Worm (Caenorhabditis elegans) whole organism, L4 larva: ENCODE measurements around the gene T24A6.20.
A peak's percentile ranks its signal among the peaks of the same experiment; 100 is the strongest.

Experiments
- F10B5.3 ChIP-seq: sonication (generic microtip); optimal IDR thresholded peaks from 2 replicates; lab custom pipeline; 2016; ENCODE audit warnings: mild to moderate bottlenecking, missing genetic modification characterization, missing compliant biosample characterization
- F26F4.8 ChIP-seq: fragments of 200-800 bp; sonication (Bioruptor generic); conservative IDR thresholded peaks from 2 replicates; pipeline ENCODE4 v1.3.6; 2022; ENCODE audit warnings: missing genetic modification characterization, missing compliant biosample characterization
- F49E8.2 ChIP-seq: sonication (generic microtip); optimal IDR thresholded peaks from 2 replicates; lab custom pipeline; 2016; ENCODE audit warnings: missing compliant biosample characterization, mild to moderate bottlenecking, missing genetic modification characterization, borderline replicate concordance
- Y48G9A.11 ChIP-seq: fragments of 200-800 bp; sonication (Bioruptor generic); IDR thresholded peaks from 2 replicates; pipeline ENCODE4 v1.3.6; 2022; ENCODE audit warnings: missing genetic modification reagents, missing genetic modification characterization, missing compliant biosample characterization
- Y75B8A.6 ChIP-seq: fragments of 200-800 bp; sonication (Bioruptor generic); IDR thresholded peaks from 2 replicates; pipeline ENCODE4 v1.3.6; 2022; ENCODE audit warnings: missing genetic modification reagents, missing genetic modification characterization, missing compliant biosample characterization
- ZK546.5 ChIP-seq, 2 experiments: sonication (generic microtip); optimal IDR thresholded peaks; 2 replicates each; lab custom pipeline; 2017; ENCODE audit warnings: missing biosample characterization in 2 of 2, missing genetic modification characterization in 2 of 2
- aly-2 ChIP-seq: sonication (generic microtip); optimal IDR thresholded peaks from 2 replicates; lab custom pipeline; 2018; ENCODE audit warnings: missing biosample characterization, missing genetic modification characterization
- arid-1 ChIP-seq: fragments of 200-800 bp; sonication (Bioruptor generic); conservative IDR thresholded peaks from 2 replicates; pipeline ENCODE4 v1.3.6; 2022; ENCODE audit warnings: missing genetic modification reagents, missing genetic modification characterization, missing compliant biosample characterization
- ceh-62 ChIP-seq: sonication (generic microtip); optimal IDR thresholded peaks from 2 replicates; lab custom pipeline; 2017; ENCODE audit warnings: missing biosample characterization, missing genetic modification characterization
- ceh-82 ChIP-seq: sonication (generic microtip); optimal IDR thresholded peaks from 2 replicates; lab custom pipeline; 2017; ENCODE audit warnings: missing biosample characterization, missing genetic modification characterization
- daf-12 ChIP-seq: fragments of 150-350 bp; optimal IDR thresholded peaks from 2 replicates; lab custom pipeline; 2014; ENCODE audit warnings: missing biosample characterization, missing genetic modification reagents, missing genetic modification characterization
- daf-19 ChIP-seq: fragments of 200-800 bp; sonication (Bioruptor generic); conservative IDR thresholded peaks from 2 replicates; pipeline ENCODE4 v1.3.6; 2022; ENCODE audit warnings: missing genetic modification characterization, missing compliant biosample characterization
- dpl-1 ChIP-seq: fragments of 150-350 bp; optimal IDR thresholded peaks from 2 replicates; lab custom pipeline; 2014; ENCODE audit warnings: missing biosample characterization, missing genetic modification reagents, missing genetic modification characterization
- duxl-1 ChIP-seq: sonication (generic microtip); optimal IDR thresholded peaks from 2 replicates; lab custom pipeline; 2016; ENCODE audit warnings: mild to moderate bottlenecking, missing genetic modification characterization, moderate library complexity, missing compliant biosample characterization; ENCODE audit not compliant: poor library complexity
- egl-43 ChIP-seq: fragments of 200-800 bp; sonication (Bioruptor generic); IDR thresholded peaks from 2 replicates; pipeline ENCODE4 v1.3.6; 2022; ENCODE audit warnings: missing genetic modification reagents, missing genetic modification characterization, missing compliant biosample characterization
- hif-1 ChIP-seq, 2 experiments: sonication (generic microtip); optimal IDR thresholded peaks; 2 replicates each; lab custom pipeline; 2016 to 2017; ENCODE audit warnings: missing compliant biosample characterization in 2 of 2, missing genetic modification characterization in 2 of 2, missing genetic modification reagents in 2 of 2, missing genotype in 2 of 2, mild to moderate bottlenecking in 1 of 2
- hlh-11 ChIP-seq: fragments of 200-800 bp; sonication (Bioruptor generic); optimal IDR thresholded peaks from 2 replicates; lab custom pipeline; 2018; ENCODE audit warnings: mild to moderate bottlenecking, missing genetic modification characterization, missing compliant biosample characterization
- jun-1 ChIP-seq: fragments of 150-350 bp; optimal IDR thresholded peaks from 2 replicates; lab custom pipeline; 2014; ENCODE audit warnings: missing biosample characterization, missing genetic modification reagents, missing genetic modification characterization
- madf-5 ChIP-seq, 2 experiments: fragments of 200-800 bp; sonication (Bioruptor generic); IDR thresholded peaks; 2 replicates each; pipeline ENCODE4 v1.3.6; 2022; ENCODE audit warnings: missing compliant biosample characterization in 2 of 2, missing genetic modification characterization in 2 of 2
- madf-9 ChIP-seq: fragments of 200-800 bp; sonication (Bioruptor generic); conservative IDR thresholded peaks from 2 replicates; pipeline ENCODE4 v1.3.6; 2022; ENCODE audit warnings: missing genetic modification reagents, missing genetic modification characterization, missing compliant biosample characterization
- mdt-29 ChIP-seq: fragments of 200-800 bp; sonication (Bioruptor generic); IDR thresholded peaks from 2 replicates; pipeline ENCODE4 v1.3.6; 2022; ENCODE audit warnings: missing genetic modification reagents, missing genetic modification characterization, missing compliant biosample characterization
- mxl-2 ChIP-seq: fragments of 200-800 bp; sonication (Bioruptor generic); conservative IDR thresholded peaks from 2 replicates; pipeline ENCODE4 v1.3.6; 2022; ENCODE audit warnings: missing genetic modification reagents, missing genetic modification characterization, missing compliant biosample characterization
- nhr-237 ChIP-seq: sonication (generic microtip); optimal IDR thresholded peaks from 2 replicates; lab custom pipeline; 2017; ENCODE audit warnings: missing biosample characterization, missing genetic modification characterization
- nhr-76 ChIP-seq: fragments of 150-350 bp; optimal IDR thresholded peaks from 2 replicates; lab custom pipeline; 2014; ENCODE audit warnings: missing biosample characterization, missing genetic modification characterization
- set-16 ChIP-seq: fragments of 200-800 bp; sonication (Bioruptor generic); IDR thresholded peaks from 2 replicates; pipeline ENCODE4 v1.3.6; 2022; ENCODE audit warnings: missing genetic modification reagents, missing genetic modification characterization, missing compliant biosample characterization
- spr-1 ChIP-seq: sonication (generic microtip); optimal IDR thresholded peaks from 2 replicates; lab custom pipeline; 2016; ENCODE audit warnings: mild to moderate bottlenecking, missing genetic modification characterization, missing compliant biosample characterization
- spr-3 ChIP-seq: fragments of 200-800 bp; sonication (Bioruptor generic); optimal IDR thresholded peaks from 2 replicates; lab custom pipeline; 2018; ENCODE audit warnings: mild to moderate bottlenecking, missing genetic modification characterization, missing compliant biosample characterization
- tra-1 ChIP-seq: fragments of 200-800 bp; sonication (Bioruptor generic); IDR thresholded peaks from 2 replicates; pipeline ENCODE4 v1.3.6; 2022; ENCODE audit warnings: missing genetic modification reagents, missing genetic modification characterization, missing compliant biosample characterization
- unc-62 ChIP-seq, 3 experiments: fragments of 150-350 bp in 1 of 3; sonication (generic microtip); optimal IDR thresholded peaks in 2 of 3; peaks in 1 of 3; 1 replicate in 1 of 3; 2 replicates in 2 of 3; lab custom pipeline; 2014 to 2017; ENCODE audit warnings: missing biosample characterization in 3 of 3, missing genetic modification characterization in 3 of 3, missing genetic modification reagents in 3 of 3, missing genotype in 1 of 3
- vab-7 ChIP-seq: fragments of 200-800 bp; sonication (Bioruptor generic); IDR thresholded peaks from 2 replicates; pipeline ENCODE4 v1.3.6; 2022; ENCODE audit warnings: missing genetic modification reagents, missing genetic modification characterization, missing compliant biosample characterization
- zfp-2 ChIP-seq: sonication (generic microtip); optimal IDR thresholded peaks from 2 replicates; lab custom pipeline; 2016; ENCODE audit warnings: mild to moderate bottlenecking, missing genetic modification characterization, missing compliant biosample characterization
- zip-11 ChIP-seq: fragments of 200-800 bp; sonication (Bioruptor generic); IDR thresholded peaks from 2 replicates; pipeline ENCODE4 v1.3.6; 2022; ENCODE audit warnings: missing genetic modification characterization, missing compliant biosample characterization
- ztf-7 ChIP-seq: fragments of 150-350 bp; optimal IDR thresholded peaks from 2 replicates; lab custom pipeline; 2014; ENCODE audit warnings: missing biosample characterization, missing genetic modification characterization

Gene T24A6.20

ce11 chrV:3549553-3549952 lies 3.4 kb upstream of the T24A6.20 start, which contains the start of gene sri-21:
sri-21 (plus strand) TSS chrV:3549853.
- no peak for TF ChIP-seq tra-1
- no peak for TF ChIP-seq zfp-2 (tag; lab: Kevin White, UChicago)
- no peak for TF ChIP-seq ZK546.5 (tag; optimal IDR thresholded peaks at IDR 0.05; lab: Kevin White, UChicago)
- no peak for TF ChIP-seq F49E8.2 (tag; lab: Kevin White, UChicago)
- no peak for TF ChIP-seq mxl-2 (GFP tag; lab: Robert Waterston, UW)
- no peak for TF ChIP-seq Y48G9A.11
- TF ChIP-seq madf-9 (GFP tag; lab: Robert Waterston, UW) = no peak
- no peak for TF ChIP-seq spr-3 (GFP tag; lab: Kevin White, UChicago)
- TF ChIP-seq vab-7 (GFP tag; lab: Robert Waterston, UW) = no peak
- TF ChIP-seq unc-62 (GFP tag; optimal IDR thresholded peaks at IDR 0.05 in 1 of 2; lab: Kevin White, UChicago) = no peak
- TF ChIP-seq unc-62 (tag; optimal IDR thresholded peaks at IDR 0.05; lab: Kevin White, UChicago) = no peak
- TF ChIP-seq daf-12 (tag; lab: Kevin White, UChicago) = no peak
- TF ChIP-seq nhr-76 (tag; lab: Kevin White, UChicago) = no peak
- no peak for TF ChIP-seq spr-1 (tag; lab: Kevin White, UChicago)
- no peak for TF ChIP-seq ceh-62 (tag; lab: Kevin White, UChicago)
- no peak for TF ChIP-seq F26F4.8 (GFP tag; lab: Robert Waterston, UW)

- TF ChIP-seq hlh-11 (no peak), zfp-2 (tag; lab: Kevin White, UChicago) (no peak), unc-62 (GFP tag; optimal IDR thresholded peaks at IDR 0.05 in 1 of 2; lab: Kevin White, UChicago) (no peak), unc-62 (tag; optimal IDR thresholded peaks at IDR 0.05; lab: Kevin White, UChicago) (no peak), set-16 (GFP tag; lab: Robert Waterston, UW) (no peak), aly-2 (tag; lab: Kevin White, UChicago) (no peak)
Measured at ce11 chrV:3551765-3552164, 1.2 kb upstream of the T24A6.20 start, which contains the start of gene grl-28. grl-28 (minus strand) TSS chrV:3551865.

- TF ChIP-seq set-16 (GFP tag; lab: Robert Waterston, UW) (peak; percentile 88; the same call in 1 of the 2 replicates), zip-11 (GFP tag; lab: Robert Waterston, UW) (no peak), mdt-29 (GFP tag; lab: Robert Waterston, UW) (no peak), ztf-7 (tag; lab: Kevin White, UChicago) (no peak), jun-1 (tag; lab: Kevin White, UChicago) (no peak), duxl-1 (tag; lab: Kevin White, UChicago) (no peak), egl-43 (GFP tag; lab: Robert Waterston, UW) (peak; percentile 70), madf-5 (GFP tag; IDR thresholded peaks at IDR 0.05; lab: Robert Waterston, UW) (no peak), ceh-62 (tag; lab: Kevin White, UChicago) (no peak)
Measured at ce11 chrV:3554869-3555268, 1.9 kb downstream of the T24A6.20 start, which contains the start of gene grl-29. grl-29 (minus strand) TSS chrV:3555236.

- TF ChIP-seq hif-1 (tag; optimal IDR thresholded peaks at IDR 0.05; lab: Kevin White, UChicago) (no peak), ceh-82 (no peak), zip-11 (GFP tag; lab: Robert Waterston, UW) (no peak), nhr-237 (tag; lab: Kevin White, UChicago) (no peak), daf-19 (no peak), Y75B8A.6 (no peak), dpl-1 (GFP tag; lab: Kevin White, UChicago) (no peak), arid-1 (GFP tag; lab: Robert Waterston, UW) (no peak), F10B5.3 (tag; lab: Kevin White, UChicago) (no peak)
- TF ChIP-seq, all 104 proteins: peak for 0
Measured at ce11 chrV:3555986-3556385, 3.1 kb downstream of the T24A6.20 start, which contains the start of gene grl-30. grl-30 (plus strand) TSS chrV:3556286.
